Worm (Caenorhabditis elegans): ENCODE data around the gene F28D1.6.

F28D1.6 gene

DNA sequence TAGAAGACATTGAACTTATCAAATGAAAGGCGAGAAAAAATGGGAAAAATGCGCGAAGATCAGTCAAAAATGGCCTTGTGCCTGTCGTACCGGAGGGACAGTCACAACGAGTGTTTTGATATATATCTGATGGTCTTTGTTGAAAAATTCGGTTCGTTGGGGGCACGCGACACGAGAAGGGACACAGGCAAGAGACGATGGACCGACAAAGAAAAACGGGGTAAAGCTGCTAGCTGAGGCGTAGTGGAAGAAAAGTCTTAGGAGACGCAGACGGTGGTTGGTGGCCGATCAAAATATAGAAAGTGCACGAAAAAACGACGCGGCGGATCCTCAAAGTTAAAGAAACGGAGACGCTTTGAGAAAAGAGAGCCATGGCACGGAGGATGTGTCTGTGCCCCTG, 49.7 kb downstream of the F28D1.6 start:
- TF ChIP-seq zip-8 (tag; optimal IDR thresholded peaks at IDR 0.05), result no peak
- no peak for TF ChIP-seq ham-2 (GFP tag; optimal IDR thresholded peaks at IDR 0.05)
- no peak for TF ChIP-seq M03D4.4 (tag; optimal IDR thresholded peaks at IDR 0.05)
- no peak for TF ChIP-seq tbx-8 (GFP tag; optimal IDR thresholded peaks at IDR 0.05)
- no peak for TF ChIP-seq mls-2 (tag; optimal IDR thresholded peaks at IDR 0.05)
- TF ChIP-seq ceh-83 (GFP tag; optimal IDR thresholded peaks at IDR 0.05), result no peak
- TF ChIP-seq mep-1 (tag; optimal IDR thresholded peaks at IDR 0.05), result no peak
- no peak for TF ChIP-seq bed-3 (GFP tag; optimal IDR thresholded peaks at IDR 0.05)
- TF ChIP-seq ceh-43 (GFP tag; optimal IDR thresholded peaks at IDR 0.05), result no peak
- no peak for TF ChIP-seq sem-2 (GFP tag; optimal IDR thresholded peaks at IDR 0.05)
- TF ChIP-seq blmp-1 (tag; optimal IDR thresholded peaks at IDR 0.05), result no peak
- no peak for TF ChIP-seq pha-4 (tag; optimal IDR thresholded peaks at IDR 0.05)
- TF ChIP-seq lin-32 (GFP tag; optimal IDR thresholded peaks at IDR 0.05), result no peak
- TF ChIP-seq mab-5 (tag; optimal IDR thresholded peaks at IDR 0.05), result no peak

DNA sequence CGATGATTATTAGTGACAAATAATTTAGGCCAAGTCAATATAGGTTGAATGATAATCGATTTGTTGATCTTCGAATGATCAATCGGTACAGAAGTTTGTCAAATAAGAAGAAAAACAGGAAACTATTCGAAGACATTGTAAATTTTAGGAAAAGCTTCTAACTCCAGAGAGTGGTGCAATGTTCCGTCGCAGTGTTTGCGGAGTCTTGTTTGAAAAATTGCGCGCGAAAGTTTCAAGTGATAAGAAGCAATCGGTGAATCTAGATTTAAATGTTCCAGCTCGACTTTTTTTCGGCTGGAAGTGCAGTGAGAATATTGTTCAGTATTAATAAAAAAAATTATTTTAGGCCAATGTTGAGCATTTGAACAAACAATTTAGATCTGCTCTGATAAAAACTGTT, 50.3 kb downstream of the F28D1.6 start:
- TF ChIP-seq pha-4 (tag; optimal IDR thresholded peaks at IDR 0.05) (no peak), elt-3 (tag; optimal IDR thresholded peaks at IDR 0.05) (no peak), zip-8 (tag; optimal IDR thresholded peaks at IDR 0.05) (no peak), nhr-12 (tag; optimal IDR thresholded peaks at IDR 0.05) (no peak), mab-5 (tag; optimal IDR thresholded peaks at IDR 0.05) (no peak), snpc-4 (tag; optimal IDR thresholded peaks at IDR 0.05) (no peak), unc-120 (tag; optimal IDR thresholded peaks at IDR 0.05; ENCODE audit: poor library complexity, severe bottlenecking) (no peak), ceh-43 (GFP tag; optimal IDR thresholded peaks at IDR 0.05) (no peak), nhr-76 (tag; optimal IDR thresholded peaks at IDR 0.05) (no peak), cnd-1 (tag; optimal IDR thresholded peaks at IDR 0.05) (no peak), blmp-1 (tag; optimal IDR thresholded peaks at IDR 0.05) (no peak), ces-1 (GFP tag; optimal IDR thresholded peaks at IDR 0.05) (no peak), ham-2 (GFP tag; optimal IDR thresholded peaks at IDR 0.05) (no peak), nhr-237 (tag; optimal IDR thresholded peaks at IDR 0.05) (no peak), sptf-1 (tag; optimal IDR thresholded peaks at IDR 0.05) (no peak), tbx-8 (GFP tag; optimal IDR thresholded peaks at IDR 0.05) (no peak), flh-1 (GFP tag; optimal IDR thresholded peaks at IDR 0.05) (no peak), mep-1 (tag; optimal IDR thresholded peaks at IDR 0.05) (no peak)

All from whole organism, mixed stage, embryonic.